Worm (Caenorhabditis elegans) whole organism, L3 larva: ENCODE measurements around the gene tag-343.

Source experiments
- egl-5 ChIP-seq: fragments of 150-350 bp; optimal IDR thresholded peaks from 2 replicates; lab custom pipeline; 2017; ENCODE audit warnings: missing biosample characterization, missing genetic modification reagents, missing genetic modification characterization, inconsistent platforms
- elt-2 ChIP-seq: sonication (generic microtip); optimal IDR thresholded peaks from 2 replicates; lab custom pipeline; 2016; ENCODE audit warnings: missing genetic modification reagents, mild to moderate bottlenecking, missing genetic modification characterization, missing compliant biosample characterization
- fos-1 ChIP-seq: fragments of 150-350 bp; optimal IDR thresholded peaks from 2 replicates; lab custom pipeline; 2014; ENCODE audit warnings: missing biosample characterization, missing genetic modification characterization
- lin-39 ChIP-seq: fragments of 150-350 bp; optimal IDR thresholded peaks from 2 replicates; lab custom pipeline; 2018; ENCODE audit warnings: missing biosample characterization, missing genetic modification reagents, missing genetic modification characterization
- nfya-1 ChIP-seq: sonication (generic microtip); optimal IDR thresholded peaks from 2 replicates; lab custom pipeline; 2017; ENCODE audit warnings: missing genetic modification characterization, mild to moderate bottlenecking, missing compliant biosample characterization, antibody characterized with exemption, moderate library complexity; ENCODE audit not compliant: insufficient read depth
- nhr-12 ChIP-seq: fragments of 150-350 bp; optimal IDR thresholded peaks from 2 replicates; lab custom pipeline; 2014; ENCODE audit warnings: missing biosample characterization, missing genetic modification characterization
- nhr-28 ChIP-seq: fragments of 150-350 bp; optimal IDR thresholded peaks from 2 replicates; lab custom pipeline; 2014; ENCODE audit warnings: missing biosample characterization, missing genetic modification characterization
- nhr-43 ChIP-seq: sonication (generic microtip); optimal IDR thresholded peaks from 2 replicates; lab custom pipeline; 2016; ENCODE audit warnings: mild to moderate bottlenecking, missing genetic modification characterization, missing compliant biosample characterization; ENCODE audit not compliant: poor library complexity, severe bottlenecking
- nhr-76 ChIP-seq: fragments of 150-350 bp; sonication (generic microtip); optimal IDR thresholded peaks from 5 replicates; lab custom pipeline; 2014; ENCODE audit warnings: missing biosample characterization, missing genetic modification characterization
- pha-4 ChIP-seq: fragments of 150-350 bp; optimal IDR thresholded peaks from 2 replicates; lab custom pipeline; 2014; ENCODE audit warnings: missing biosample characterization, missing genetic modification reagents, missing genetic modification characterization
- skn-1 ChIP-seq: fragments of 150-350 bp; optimal IDR thresholded peaks from 2 replicates; lab custom pipeline; 2014; ENCODE audit warnings: missing biosample characterization, missing genetic modification characterization
- snpc-4 ChIP-seq: fragments of 150-350 bp; optimal IDR thresholded peaks from 2 replicates; lab custom pipeline; 2014; ENCODE audit warnings: missing biosample characterization, missing genetic modification characterization
- tbx-2 ChIP-seq: sonication (generic microtip); optimal IDR thresholded peaks from 2 replicates; lab custom pipeline; 2016; ENCODE audit warnings: mild to moderate bottlenecking, missing genetic modification characterization, missing compliant biosample characterization
- unc-39 ChIP-seq: sonication (generic microtip); optimal IDR thresholded peaks from 4 replicates; lab custom pipeline; 2017; ENCODE audit warnings: missing biosample characterization, missing genetic modification characterization

DNA sequence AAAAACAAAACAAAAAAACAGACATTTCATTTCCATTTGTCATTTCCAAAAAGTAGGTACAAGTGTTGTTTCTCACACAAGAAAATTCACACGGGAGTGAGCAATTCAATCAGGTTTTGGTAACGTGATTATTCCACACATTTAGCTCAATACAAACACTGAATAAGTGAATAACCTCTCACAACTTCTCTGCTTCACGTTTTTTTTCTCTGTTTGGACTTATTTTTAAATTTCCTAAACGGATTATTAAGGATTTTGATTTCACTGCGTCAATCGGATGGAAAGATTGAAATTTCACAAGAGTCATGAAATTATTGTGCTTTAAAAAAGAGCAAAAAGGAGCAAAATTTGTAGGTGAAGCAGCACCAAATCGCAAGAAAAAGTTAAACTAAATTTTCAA, 14.3 kb downstream of the tag-343 start:
- TF ChIP-seq nhr-28 (tag; lab: Kevin White, UChicago) (no peak), nhr-43 (tag; lab: Kevin White, UChicago) (no peak), nhr-76 (tag; lab: Kevin White, UChicago) (no peak), fos-1 (tag; lab: Kevin White, UChicago) (no peak), snpc-4 (tag; lab: Kevin White, UChicago) (no peak), lin-39 (tag; lab: Kevin White, UChicago) (no peak), nhr-12 (no peak), skn-1 (no peak), tbx-2 (tag; lab: Kevin White, UChicago) (no peak), egl-5 (tag; lab: Kevin White, UChicago) (no peak), unc-39 (tag; lab: Kevin White, UChicago) (no peak), pha-4 (tag; lab: Kevin White, UChicago) (no peak), nfya-1 (tag; lab: Kevin White, UChicago) (no peak), elt-2 (tag; lab: Kevin White, UChicago) (no peak)
